Worm (Caenorhabditis elegans) whole organism, L1 larva: Measurements from ENCODE around the gene E04D5.4.

Experiments used
- C04F5.9 ChIP-seq: sonication (generic microtip); optimal IDR thresholded peaks from 2 replicates; lab custom pipeline; 2016; ENCODE audit warnings: missing genetic modification characterization, missing compliant biosample characterization
- C16A3.4 ChIP-seq: fragments of 150-350 bp; optimal IDR thresholded peaks from 2 replicates; lab custom pipeline; 2014; ENCODE audit warnings: missing biosample characterization, missing genetic modification characterization
- F16B12.6 ChIP-seq: fragments of 150-350 bp; optimal IDR thresholded peaks from 2 replicates; lab custom pipeline; 2014; ENCODE audit warnings: missing biosample characterization, missing genetic modification characterization
- Y116A8C.19 ChIP-seq: sonication (generic microtip); optimal IDR thresholded peaks from 2 replicates; lab custom pipeline; 2016; ENCODE audit warnings: missing compliant biosample characterization, missing genetic modification characterization, borderline replicate concordance
- alr-1 ChIP-seq: fragments of 200-800 bp; sonication (Bioruptor generic); optimal IDR thresholded peaks from 2 replicates; lab custom pipeline; 2018; ENCODE audit warnings: borderline replicate concordance, mild to moderate bottlenecking, missing genetic modification characterization, missing compliant biosample characterization
- aly-2 ChIP-seq: fragments of 150-350 bp; optimal IDR thresholded peaks from 2 replicates; lab custom pipeline; 2014; ENCODE audit warnings: missing biosample characterization, missing genetic modification characterization
- ceh-63 ChIP-seq: fragments of 200-800 bp; sonication (Bioruptor generic); optimal IDR thresholded peaks from 2 replicates; lab custom pipeline; 2018; ENCODE audit warnings: mild to moderate bottlenecking, missing genetic modification characterization, missing compliant biosample characterization
- ceh-8 ChIP-seq: fragments of 200-800 bp; sonication (Bioruptor generic); optimal IDR thresholded peaks from 2 replicates; lab custom pipeline; 2018; ENCODE audit warnings: mild to moderate bottlenecking, missing genetic modification characterization, moderate library complexity, missing compliant biosample characterization
- ceh-82 ChIP-seq, 3 experiments: fragments of 150-350 bp in 1 of 3; sonication (generic microtip) in 2 of 3; optimal IDR thresholded peaks; 2 replicates each; lab custom pipeline; 2014 to 2017; ENCODE audit warnings: missing biosample characterization in 3 of 3, missing genetic modification characterization in 3 of 3
- ceh-88 ChIP-seq: fragments of 200-800 bp; sonication (Bioruptor generic); IDR thresholded peaks from 2 replicates; pipeline ENCODE4 v1.3.6; 2022; ENCODE audit warnings: missing genetic modification characterization, missing compliant biosample characterization
- ceh-90 ChIP-seq: sonication (generic microtip); optimal IDR thresholded peaks from 2 replicates; lab custom pipeline; 2016; ENCODE audit warnings: missing genetic modification characterization, missing compliant biosample characterization
- ces-1 ChIP-seq: fragments of 150-350 bp; optimal IDR thresholded peaks from 2 replicates; lab custom pipeline; 2014; ENCODE audit warnings: missing biosample characterization, missing genetic modification reagents, missing genetic modification characterization
- dpl-1 ChIP-seq, 3 experiments: fragments of 150-350 bp in 2 of 3; sonication (generic microtip) in 1 of 3; optimal IDR thresholded peaks; 2 replicates each; lab custom pipeline; 2014 to 2017; ENCODE audit warnings: missing biosample characterization in 3 of 3, missing genetic modification characterization in 3 of 3, missing genetic modification reagents in 3 of 3
- dsc-1 ChIP-seq: sonication (generic microtip); optimal IDR thresholded peaks from 2 replicates; lab custom pipeline; 2016; ENCODE audit warnings: mild to moderate bottlenecking, missing genetic modification characterization, missing compliant biosample characterization
- efl-3 ChIP-seq: fragments of 200-800 bp; sonication (Bioruptor generic); optimal IDR thresholded peaks from 2 replicates; lab custom pipeline; 2018; ENCODE audit warnings: mild to moderate bottlenecking, missing genetic modification characterization, missing compliant biosample characterization
- egl-27 ChIP-seq, 2 experiments: fragments of 150-350 bp in 1 of 2; sonication (generic microtip); optimal IDR thresholded peaks; 3 replicates each; lab custom pipeline; 2017 to 2018; ENCODE audit warnings: missing biosample characterization in 2 of 2, missing genetic modification characterization in 2 of 2, missing genetic modification reagents in 2 of 2
- elt-2 ChIP-seq: sonication (generic microtip); optimal IDR thresholded peaks from 2 replicates; lab custom pipeline; 2016; ENCODE audit warnings: missing genetic modification characterization, mild to moderate bottlenecking, inconsistent platforms, missing compliant biosample characterization, missing genetic modification reagents
- fkh-4 ChIP-seq: sonication (generic microtip); optimal IDR thresholded peaks from 2 replicates; lab custom pipeline; 2016; ENCODE audit warnings: missing compliant biosample characterization, missing genetic modification characterization, borderline replicate concordance
- fkh-8 ChIP-seq: sonication (generic microtip); optimal IDR thresholded peaks from 2 replicates; lab custom pipeline; 2016; ENCODE audit warnings: mild to moderate bottlenecking, missing genetic modification characterization, missing compliant biosample characterization
- fos-1 ChIP-seq: fragments of 150-350 bp; optimal IDR thresholded peaks from 2 replicates; lab custom pipeline; 2014; ENCODE audit warnings: missing biosample characterization, missing genetic modification characterization
- grh-1 ChIP-seq: fragments of 200-800 bp; sonication (Bioruptor generic); IDR thresholded peaks from 2 replicates; pipeline ENCODE4 v1.3.6; 2022; ENCODE audit warnings: missing genetic modification reagents, missing genetic modification characterization, missing compliant biosample characterization
- hlh-17 ChIP-seq: fragments of 200-800 bp; sonication (Bioruptor generic); optimal IDR thresholded peaks from 2 replicates; lab custom pipeline; 2018; ENCODE audit warnings: missing genetic modification characterization, mild to moderate bottlenecking, missing compliant biosample characterization, moderate library complexity, borderline replicate concordance
- hpl-2 ChIP-seq: fragments of 150-350 bp; optimal IDR thresholded peaks from 2 replicates; lab custom pipeline; 2014; ENCODE audit warnings: missing biosample characterization, missing genetic modification reagents, missing genetic modification characterization
- jun-1 ChIP-seq: fragments of 150-350 bp; optimal IDR thresholded peaks from 2 replicates; lab custom pipeline; 2014; ENCODE audit warnings: missing biosample characterization, missing genetic modification reagents, missing genetic modification characterization
- lin-13 ChIP-seq: fragments of 150-350 bp; optimal IDR thresholded peaks from 2 replicates; lab custom pipeline; 2014; ENCODE audit warnings: missing biosample characterization, missing genetic modification reagents, missing genetic modification characterization
- lin-15B ChIP-seq: fragments of 150-350 bp; sonication (generic microtip); optimal IDR thresholded peaks from 3 replicates; lab custom pipeline; 2014; ENCODE audit warnings: missing biosample characterization, missing genetic modification characterization
- mdl-1 ChIP-seq, 2 experiments: fragments of 150-350 bp; optimal IDR thresholded peaks; 2 replicates each; lab custom pipeline; 2014 to 2017; ENCODE audit warnings: missing biosample characterization in 2 of 2, missing genetic modification characterization in 2 of 2, inconsistent platforms in 1 of 2
- mep-1 ChIP-seq: fragments of 150-350 bp; optimal IDR thresholded peaks from 2 replicates; lab custom pipeline; 2014; ENCODE audit warnings: missing biosample characterization, missing genetic modification characterization
- nhr-11 ChIP-seq: fragments of 150-350 bp; optimal IDR thresholded peaks from 2 replicates; lab custom pipeline; 2014; ENCODE audit warnings: missing biosample characterization, missing genetic modification characterization
- nhr-12 ChIP-seq: sonication (generic microtip); optimal IDR thresholded peaks from 2 replicates; lab custom pipeline; 2017; ENCODE audit warnings: missing biosample characterization, missing genetic modification characterization
- nhr-20 ChIP-seq: sonication (generic microtip); optimal IDR thresholded peaks from 2 replicates; lab custom pipeline; 2016; ENCODE audit warnings: mild to moderate bottlenecking, missing genetic modification characterization, missing compliant biosample characterization
- nhr-237 ChIP-seq: fragments of 150-350 bp; optimal IDR thresholded peaks from 2 replicates; lab custom pipeline; 2014; ENCODE audit warnings: missing biosample characterization, missing genetic modification characterization
- nhr-47 ChIP-seq: sonication (generic microtip); optimal IDR thresholded peaks from 2 replicates; lab custom pipeline; 2016; ENCODE audit warnings: mild to moderate bottlenecking, missing genetic modification characterization, moderate library complexity, missing compliant biosample characterization
- nhr-76 ChIP-seq: sonication (generic microtip); optimal IDR thresholded peaks from 2 replicates; lab custom pipeline; 2017; ENCODE audit warnings: missing biosample characterization, missing genetic modification characterization
- nhr-84 ChIP-seq: sonication (generic microtip); optimal IDR thresholded peaks from 2 replicates; lab custom pipeline; 2017; ENCODE audit warnings: missing biosample characterization, missing genetic modification characterization
- nhr-85 ChIP-seq: sonication (generic microtip); peaks from one replicate; lab custom pipeline; 2016; ENCODE audit warnings: missing genetic modification characterization, inconsistent platforms, missing compliant biosample characterization
- pax-3 ChIP-seq: fragments of 200-800 bp; sonication (Bioruptor generic); optimal IDR thresholded peaks from 2 replicates; lab custom pipeline; 2018; ENCODE audit warnings: mild to moderate bottlenecking, missing genetic modification characterization, moderate library complexity, missing compliant biosample characterization
- rnt-1 ChIP-seq: sonication (generic microtip); optimal IDR thresholded peaks from 2 replicates; lab custom pipeline; 2016; ENCODE audit warnings: mild to moderate bottlenecking, missing genetic modification characterization, moderate library complexity, missing compliant biosample characterization
- sup-37 ChIP-seq: fragments of 200-800 bp; sonication (Bioruptor generic); optimal IDR thresholded peaks from 2 replicates; lab custom pipeline; 2018; ENCODE audit warnings: mild to moderate bottlenecking, missing genetic modification characterization, missing compliant biosample characterization
- tlp-1 ChIP-seq: fragments of 150-350 bp; optimal IDR thresholded peaks from 2 replicates; lab custom pipeline; 2014; ENCODE audit warnings: missing biosample characterization, missing genetic modification characterization
- unc-30 ChIP-seq: sonication (generic microtip); optimal IDR thresholded peaks from 2 replicates; lab custom pipeline; 2017; ENCODE audit warnings: missing biosample characterization, missing genetic modification characterization
- unc-62 ChIP-seq: fragments of 150-350 bp; optimal IDR thresholded peaks from 2 replicates; lab custom pipeline; 2014; ENCODE audit warnings: missing biosample characterization, missing genetic modification reagents, missing genetic modification characterization
- unc-86 ChIP-seq: sonication (generic microtip); optimal IDR thresholded peaks from 2 replicates; lab custom pipeline; 2016; ENCODE audit warnings: missing genetic modification characterization, missing compliant biosample characterization
- unc-98 ChIP-seq: fragments of 200-800 bp; sonication (Bioruptor generic); IDR thresholded peaks from 2 replicates; pipeline ENCODE4 v1.3.6; 2022; ENCODE audit warnings: missing genetic modification characterization, missing compliant biosample characterization
- xbp-1 ChIP-seq: sonication (generic microtip); optimal IDR thresholded peaks from 2 replicates; lab custom pipeline; 2016; ENCODE audit warnings: missing genetic modification characterization, missing compliant biosample characterization
- zag-1 ChIP-seq: fragments of 150-350 bp; optimal IDR thresholded peaks from 2 replicates; lab custom pipeline; 2014; ENCODE audit warnings: missing biosample characterization, missing genetic modification characterization
- zip-4 ChIP-seq: fragments of 200-800 bp; sonication (Bioruptor generic); optimal IDR thresholded peaks from 2 replicates; lab custom pipeline; 2018; ENCODE audit warnings: mild to moderate bottlenecking, missing genetic modification characterization, moderate library complexity, missing compliant biosample characterization

The E04D5.4 gene

ce11 chrII:10395303-10395757, 44.7 kb upstream of the E04D5.4 start, which contains the start of gene T09F3.4 (continued):
- TF ChIP-seq jun-1 (tag; lab: Kevin White, UChicago) (no peak), grh-1 (GFP tag; lab: Robert Waterston, UW) (peak; percentile 34; the same call in 1 of the 2 replicates), F16B12.6 (tag; lab: Kevin White, UChicago) (peak; percentile 23), mep-1 (tag; lab: Kevin White, UChicago) (peak; percentile 72), nhr-47 (tag; lab: Kevin White, UChicago) (peak; percentile 81), sup-37 (GFP tag; lab: Kevin White, UChicago) (no peak), ces-1 (no peak), elt-2 (tag; lab: Kevin White, UChicago) (peak; percentile 56), ceh-8 (no peak), ceh-82 (tag; optimal IDR thresholded peaks at IDR 0.05; lab: Kevin White, UChicago) (peak in 1 of 3 experiments; percentile 38), nhr-12 (no peak), alr-1 (tag; lab: Kevin White, UChicago) (no peak), unc-98 (no peak; the same call in 1 of the 2 replicates), fos-1 (tag; lab: Kevin White, UChicago) (no peak), C04F5.9 (tag; lab: Kevin White, UChicago) (peak; percentile 74), aly-2 (tag; lab: Kevin White, UChicago) (no peak), xbp-1 (tag; lab: Kevin White, UChicago) (peak; percentile 78), lin-13 (GFP tag; lab: Kevin White, UChicago) (peak; percentile 10), efl-3 (no peak), ceh-90 (peak; percentile 86), pax-3 (peak; percentile 76), nhr-237 (tag; lab: Kevin White, UChicago) (no peak), mdl-1 (tag; optimal IDR thresholded peaks at IDR 0.05; lab: Kevin White, UChicago) (no peak), zip-4 (no peak), zag-1 (tag; lab: Kevin White, UChicago) (no peak), ceh-88 (GFP tag; lab: Robert Waterston, UW) (no peak), dsc-1 (tag; lab: Kevin White, UChicago) (peak; percentile 83), nhr-85 (tag; lab: Kevin White, UChicago) (peak; percentile 89), dpl-1 (GFP tag; optimal IDR thresholded peaks at IDR 0.05; lab: Kevin White, UChicago) (peak; percentile 44 to 68 (median 60)), fkh-8 (tag; lab: Kevin White, UChicago) (peak; percentile 59), nhr-20 (peak; percentile 92), nhr-76 (tag; lab: Kevin White, UChicago) (no peak), unc-86 (peak; percentile 26), nhr-11 (tag; lab: Kevin White, UChicago) (no peak), tlp-1 (tag; lab: Kevin White, UChicago) (no peak), egl-27 (tag; optimal IDR thresholded peaks at IDR 0.05; lab: Kevin White, UChicago) (no peak), unc-62 (GFP tag; lab: Kevin White, UChicago) (no peak), unc-30 (tag; lab: Kevin White, UChicago) (no peak), rnt-1 (tag; lab: Kevin White, UChicago) (peak; percentile 96), ceh-63 (no peak), Y116A8C.19 (tag; lab: Kevin White, UChicago) (peak; percentile 33), C16A3.4 (tag; lab: Kevin White, UChicago) (peak; percentile 38), fkh-4 (peak; percentile 91), hpl-2 (GFP tag; lab: Kevin White, UChicago) (no peak), lin-15B (tag; lab: Kevin White, UChicago) (peak; percentile 28), hlh-17 (no peak), nhr-84 (no peak)
- TF ChIP-seq, all 84 proteins: peak for 47
